Worm (Caenorhabditis elegans) whole organism, early embryonic: Measurements from ENCODE around the gene bcmo-2.

Source experiments
- ama-1 ChIP-seq: fragments of 150-350 bp; optimal IDR thresholded peaks from 2 replicates; lab custom pipeline; 2014
- hmg-4 ChIP-seq: fragments of 200-800 bp; sonication (Bioruptor generic); optimal IDR thresholded peaks from 2 replicates; lab custom pipeline; 2018; ENCODE audit warnings: mild to moderate bottlenecking, missing genetic modification characterization, missing compliant biosample characterization
- scrt-1 ChIP-seq: fragments of 200-800 bp; sonication (Bioruptor generic); IDR thresholded peaks from 2 replicates; pipeline ENCODE4 v1.3.6; 2022; ENCODE audit warnings: missing genetic modification characterization, missing compliant biosample characterization
- sea-1 ChIP-seq: fragments of 200-800 bp; sonication (Bioruptor generic); conservative IDR thresholded peaks from 2 replicates; pipeline ENCODE4 v1.3.6; 2022; ENCODE audit warnings: missing genetic modification characterization, missing compliant biosample characterization

DNA sequence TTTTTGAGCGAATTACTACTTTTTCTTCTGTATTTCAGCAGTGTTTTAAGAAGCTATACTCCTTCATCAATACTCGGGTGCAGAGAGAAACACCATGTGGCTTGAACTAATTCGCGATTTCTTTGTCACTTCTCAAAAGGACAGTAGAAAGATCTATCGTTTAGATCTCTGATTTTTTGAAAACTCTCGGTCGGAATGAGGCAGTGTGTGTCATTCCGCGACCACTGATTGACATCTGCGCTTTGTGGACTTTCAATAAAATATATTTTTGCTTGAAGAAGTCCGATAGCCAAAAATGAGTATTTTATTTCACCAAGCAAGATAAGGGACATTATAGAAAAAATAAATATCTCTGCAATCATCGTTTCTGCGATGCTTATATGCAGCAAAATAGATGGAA, 48.6 kb downstream of the bcmo-2 start:
- no peak for TF ChIP-seq ama-1 (lab: Kevin White, UChicago)
- TF ChIP-seq sea-1: no peak
- TF ChIP-seq hmg-4 (GFP tag; lab: Kevin White, UChicago): no peak
- no peak for TF ChIP-seq scrt-1
